Worm (Caenorhabditis elegans) whole organism, late embryonic: ENCODE results near the gene cah-5.

Experiments used
- K09A11.1 ChIP-seq: sonication (generic microtip); optimal IDR thresholded peaks from 2 replicates; lab custom pipeline; 2017; ENCODE audit warnings: antibody characterized with exemption, mild to moderate bottlenecking, missing genetic modification characterization, missing compliant biosample characterization; ENCODE audit not compliant: insufficient read depth
- T23F11.4 ChIP-seq: fragments of 200-800 bp; sonication (Bioruptor generic); optimal IDR thresholded peaks from 2 replicates; lab custom pipeline; 2018; ENCODE audit warnings: mild to moderate bottlenecking, missing genetic modification characterization, missing compliant biosample characterization
- ama-1 ChIP-seq: fragments of 150-350 bp; optimal IDR thresholded peaks from 2 replicates; lab custom pipeline; 2014
- ceh-9 ChIP-seq: sonication (generic microtip); optimal IDR thresholded peaks from 2 replicates; lab custom pipeline; 2016; ENCODE audit warnings: mild to moderate bottlenecking, missing genetic modification characterization, inconsistent platforms, missing compliant biosample characterization
- dve-1 ChIP-seq: sonication (generic microtip); optimal IDR thresholded peaks from 2 replicates; lab custom pipeline; 2017; ENCODE audit warnings: antibody characterized with exemption, mild to moderate bottlenecking, missing genetic modification characterization, missing compliant biosample characterization
- lim-6 ChIP-seq: sonication (generic microtip); optimal IDR thresholded peaks from 2 replicates; lab custom pipeline; 2016; ENCODE audit warnings: missing genetic modification characterization, missing compliant biosample characterization
- nfya-1 ChIP-seq: sonication (generic microtip); optimal IDR thresholded peaks from 2 replicates; lab custom pipeline; 2017; ENCODE audit warnings: missing genetic modification characterization, mild to moderate bottlenecking, missing compliant biosample characterization, antibody characterized with exemption, moderate library complexity
- pha-4 ChIP-seq: fragments of 150-350 bp; optimal IDR thresholded peaks from 2 replicates; lab custom pipeline; 2018; ENCODE audit warnings: missing biosample characterization, missing genetic modification reagents, missing genetic modification characterization
- pqm-1 ChIP-seq: sonication (generic microtip); optimal IDR thresholded peaks from 2 replicates; lab custom pipeline; 2016; ENCODE audit warnings: missing genetic modification characterization, missing compliant biosample characterization
- rnt-1 ChIP-seq: sonication (generic microtip); optimal IDR thresholded peaks from 2 replicates; lab custom pipeline; 2016; ENCODE audit warnings: missing genetic modification characterization, missing compliant biosample characterization
- tbx-2 ChIP-seq: sonication (generic microtip); optimal IDR thresholded peaks from 2 replicates; lab custom pipeline; 2016; ENCODE audit warnings: missing genetic modification characterization, missing compliant biosample characterization
- ttx-3 ChIP-seq: sonication (generic microtip); optimal IDR thresholded peaks from 2 replicates; lab custom pipeline; 2016; ENCODE audit warnings: missing genetic modification reagents, missing genetic modification characterization, missing compliant biosample characterization

ce11 chrX:7067250-7067958, 47.6 kb downstream of the cah-5 start:
- no peak for TF ChIP-seq rnt-1 (tag; lab: Kevin White, UChicago)
- TF ChIP-seq dve-1 (tag; lab: Kevin White, UChicago) = no peak
- no peak for TF ChIP-seq nfya-1 (tag; lab: Kevin White, UChicago)
- TF ChIP-seq tbx-2 = no peak
- TF ChIP-seq ceh-9 (tag; lab: Kevin White, UChicago) = no peak
- TF ChIP-seq K09A11.1 (tag; lab: Kevin White, UChicago) = no peak
- TF ChIP-seq ama-1 (lab: Kevin White, UChicago) = no peak
- no peak for TF ChIP-seq pqm-1 (tag; lab: Kevin White, UChicago)
- TF ChIP-seq T23F11.4 = no peak
- TF ChIP-seq pha-4 = no peak
- TF ChIP-seq lim-6 (tag; lab: Kevin White, UChicago) = no peak
- TF ChIP-seq ttx-3 (tag; lab: Kevin White, UChicago) = no peak
